Fruit fly (Drosophila melanogaster) Kc167 (cell line): ENCODE data around the gene CdGAPr.

Source experiments
- Myc ChIP-seq: fragments of >200 bp; optimal IDR thresholded peaks from 2 replicates; lab custom pipeline; 2017; ENCODE audit warnings: missing external identifiers
- Sin3A ChIP-seq: fragments of >200 bp; optimal IDR thresholded peaks from 2 replicates; lab custom pipeline; 2018; ENCODE audit warnings: missing external identifiers
- h ChIP-seq: fragments of >200 bp; optimal IDR thresholded peaks from 3 replicates; lab custom pipeline; 2018; ENCODE audit warnings: missing external identifiers
- insv ChIP-seq: fragments of >200 bp; optimal IDR thresholded peaks from 3 replicates; lab custom pipeline; 2018; ENCODE audit warnings: missing external identifiers
- psq ChIP-seq: fragments of >200 bp; optimal IDR thresholded peaks from 2 replicates; lab custom pipeline; 2017; ENCODE audit warnings: missing external identifiers
- ttk ChIP-seq: sonication (Bioruptor generic); optimal IDR thresholded peaks from 2 replicates; lab custom pipeline; 2017; ENCODE audit warnings: missing external identifiers

The CdGAPr gene

dm6 chr2L:19791321-19792281 lies at the start of gene CdGAPr, which contains the start of gene CG10466:
TSS of gene CdGAPr (minus strand) at chr2L:19791882.
TSS of gene CG10466 (plus strand) at chr2L:19792104.
- TF ChIP-seq Sin3A (lab: Kevin White, UChicago) (no peak), h (lab: Kevin White, UChicago) (no peak), ttk (lab: Kevin White, UChicago) (no peak), psq (lab: Kevin White, UChicago) (no peak), insv (lab: Kevin White, UChicago) (no peak), Myc (lab: Kevin White, UChicago) (no peak)

DNA sequence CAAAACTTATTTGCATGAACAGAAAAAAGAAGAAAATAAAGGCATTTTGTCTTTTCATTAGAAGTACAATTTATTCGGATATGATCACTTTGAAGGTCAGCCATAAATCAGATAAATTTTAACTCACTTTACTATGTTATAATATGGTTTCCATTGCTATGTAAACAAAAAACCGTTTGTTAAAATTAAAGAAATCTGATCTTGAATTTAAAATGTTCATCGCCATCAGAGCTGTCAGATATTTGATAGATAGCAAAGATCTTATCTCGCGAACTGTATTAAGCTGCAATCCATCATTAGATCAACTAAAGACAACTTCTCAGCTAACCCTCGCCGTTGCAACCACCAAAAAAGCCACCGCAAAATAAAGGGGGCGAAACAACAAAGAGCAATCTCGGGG lies 44.5 kb upstream of the CdGAPr start:
- TF ChIP-seq ttk (lab: Kevin White, UChicago) (no peak), psq (lab: Kevin White, UChicago) (no peak), Myc (lab: Kevin White, UChicago) (no peak)

DNA sequence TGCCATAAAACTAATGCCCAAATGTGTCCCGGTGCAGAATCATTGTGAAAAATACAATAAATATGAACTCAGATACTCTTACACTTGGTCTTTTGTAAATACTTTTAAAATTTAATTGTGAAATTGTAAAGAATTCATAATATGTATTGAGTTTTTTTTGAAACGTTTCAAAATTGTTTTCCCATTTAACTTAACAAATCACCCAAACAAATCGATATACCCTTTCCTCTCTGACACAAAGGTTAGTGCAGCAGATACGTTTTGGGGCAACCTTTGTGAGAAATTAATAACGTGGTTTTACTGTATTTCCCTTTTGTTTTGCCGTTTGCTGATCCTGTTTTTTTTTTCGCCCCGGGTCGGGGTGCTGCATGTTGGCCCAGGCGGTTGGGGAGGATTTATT lies 43.5 kb upstream of the CdGAPr start:
- no peak for TF ChIP-seq ttk (lab: Kevin White, UChicago)
- TF ChIP-seq psq (lab: Kevin White, UChicago), result no peak
- TF ChIP-seq insv (lab: Kevin White, UChicago), result no peak
- TF ChIP-seq h (lab: Kevin White, UChicago), result no peak
- TF ChIP-seq Myc (lab: Kevin White, UChicago), result no peak
- TF ChIP-seq Sin3A (lab: Kevin White, UChicago), result no peak

DNA sequence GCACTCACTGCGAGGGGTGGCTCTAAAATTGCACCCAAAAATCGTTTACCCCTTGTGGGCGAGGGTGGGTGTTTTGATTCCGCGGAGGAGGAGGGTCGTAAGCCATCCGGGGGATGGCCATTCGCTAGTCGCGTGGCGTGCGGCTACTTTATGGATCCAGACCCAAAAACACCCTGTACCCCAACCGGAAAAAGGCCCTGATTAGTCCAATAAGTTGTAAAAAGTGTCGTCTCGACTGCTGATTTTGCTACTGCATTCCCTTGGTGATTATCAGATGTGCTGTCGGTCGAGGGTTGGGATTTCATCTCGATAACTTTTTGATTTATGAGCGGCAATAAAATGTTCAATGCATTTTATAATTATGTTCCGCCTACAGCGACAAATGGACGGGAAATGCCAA lies 39.7 kb upstream of the CdGAPr start:
- no peak for TF ChIP-seq Sin3A (lab: Kevin White, UChicago)
- TF ChIP-seq h (lab: Kevin White, UChicago), result no peak
- TF ChIP-seq psq (lab: Kevin White, UChicago), result no peak
- TF ChIP-seq Myc (lab: Kevin White, UChicago), result no peak
- no peak for TF ChIP-seq ttk (lab: Kevin White, UChicago)
- TF ChIP-seq insv (lab: Kevin White, UChicago), result no peak

DNA sequence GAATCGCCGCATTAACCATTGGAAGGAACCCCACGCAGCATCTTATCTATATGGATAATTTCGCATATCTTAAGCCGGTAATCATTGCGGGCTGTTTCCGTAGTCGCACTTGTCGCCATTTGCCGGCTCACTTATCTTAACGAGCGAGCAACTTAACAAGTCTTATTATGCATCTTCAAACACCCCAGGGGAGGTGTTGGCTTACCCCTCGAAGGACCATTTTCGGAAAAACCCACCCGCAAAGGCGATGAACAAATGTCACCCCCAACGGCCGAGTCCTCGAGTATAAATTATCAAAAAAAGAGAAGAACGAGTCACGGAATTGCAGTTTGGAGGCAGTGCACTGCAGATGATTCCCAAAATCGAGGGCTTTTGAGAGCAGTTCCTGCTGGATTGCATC lies 37.7 kb upstream of the CdGAPr start:
- no peak for TF ChIP-seq ttk (lab: Kevin White, UChicago)
- TF ChIP-seq h (lab: Kevin White, UChicago), result no peak
- TF ChIP-seq Myc (lab: Kevin White, UChicago), result no peak
- TF ChIP-seq Sin3A (lab: Kevin White, UChicago), result no peak
- no peak for TF ChIP-seq insv (lab: Kevin White, UChicago)
- TF ChIP-seq psq (lab: Kevin White, UChicago), result no peak

- TF ChIP-seq insv (lab: Kevin White, UChicago) (no peak), ttk (lab: Kevin White, UChicago) (no peak), psq (lab: Kevin White, UChicago) (no peak), h (lab: Kevin White, UChicago) (no peak), Sin3A (lab: Kevin White, UChicago) (no peak), Myc (lab: Kevin White, UChicago) (no peak)
Measured at dm6 chr2L:19824290-19824689, 32.6 kb upstream of the CdGAPr start.

dm6 chr2L:19819896-19820295 lies 28.2 kb upstream of the CdGAPr start:
- no peak for TF ChIP-seq Myc (lab: Kevin White, UChicago)
- TF ChIP-seq h (lab: Kevin White, UChicago), result no peak
- no peak for TF ChIP-seq psq (lab: Kevin White, UChicago)
- no peak for TF ChIP-seq Sin3A (lab: Kevin White, UChicago)
- no peak for TF ChIP-seq ttk (lab: Kevin White, UChicago)
- no peak for TF ChIP-seq insv (lab: Kevin White, UChicago)

- TF ChIP-seq insv (lab: Kevin White, UChicago) (no peak), ttk (lab: Kevin White, UChicago) (no peak), Sin3A (lab: Kevin White, UChicago) (no peak), psq (lab: Kevin White, UChicago) (no peak), h (lab: Kevin White, UChicago) (no peak), Myc (lab: Kevin White, UChicago) (no peak)
Measured at dm6 chr2L:19817147-19817546, 25.5 kb upstream of the CdGAPr start.

DNA sequence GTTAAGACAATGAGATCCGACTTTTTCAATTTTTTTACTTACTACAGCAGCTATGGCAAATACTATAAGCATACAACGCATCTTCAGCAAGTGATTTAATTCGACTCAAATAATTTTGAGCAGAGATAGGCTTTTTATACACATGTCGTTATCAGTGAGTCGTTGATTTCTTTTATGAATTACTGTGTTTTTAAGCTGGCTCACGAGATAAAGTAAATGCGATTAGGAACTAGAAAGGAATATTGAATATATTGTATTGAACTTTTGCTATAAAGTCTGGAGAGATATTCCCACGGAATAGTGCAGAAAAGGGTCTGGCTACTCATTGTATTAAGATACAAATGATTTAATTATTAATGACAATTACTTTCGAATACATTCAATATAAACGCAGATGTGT lies 22.8 kb upstream of the CdGAPr start, which contains the start of gene CG13962:
CG13962 (minus strand) TSS at position 101 of the 400 bp plus-strand sequence.
- TF ChIP-seq psq (lab: Kevin White, UChicago), result no peak
- no peak for TF ChIP-seq h (lab: Kevin White, UChicago)
- no peak for TF ChIP-seq insv (lab: Kevin White, UChicago)
- no peak for TF ChIP-seq Myc (lab: Kevin White, UChicago)
- no peak for TF ChIP-seq Sin3A (lab: Kevin White, UChicago)
- no peak for TF ChIP-seq ttk (lab: Kevin White, UChicago)

dm6 chr2L:19810642-19811041 lies 19.0 kb upstream of the CdGAPr start:
- no peak for TF ChIP-seq Myc (lab: Kevin White, UChicago)
- TF ChIP-seq h (lab: Kevin White, UChicago), result no peak
- TF ChIP-seq psq (lab: Kevin White, UChicago), result no peak
- TF ChIP-seq insv (lab: Kevin White, UChicago), result no peak
- TF ChIP-seq Sin3A (lab: Kevin White, UChicago), result no peak
- no peak for TF ChIP-seq ttk (lab: Kevin White, UChicago)

DNA sequence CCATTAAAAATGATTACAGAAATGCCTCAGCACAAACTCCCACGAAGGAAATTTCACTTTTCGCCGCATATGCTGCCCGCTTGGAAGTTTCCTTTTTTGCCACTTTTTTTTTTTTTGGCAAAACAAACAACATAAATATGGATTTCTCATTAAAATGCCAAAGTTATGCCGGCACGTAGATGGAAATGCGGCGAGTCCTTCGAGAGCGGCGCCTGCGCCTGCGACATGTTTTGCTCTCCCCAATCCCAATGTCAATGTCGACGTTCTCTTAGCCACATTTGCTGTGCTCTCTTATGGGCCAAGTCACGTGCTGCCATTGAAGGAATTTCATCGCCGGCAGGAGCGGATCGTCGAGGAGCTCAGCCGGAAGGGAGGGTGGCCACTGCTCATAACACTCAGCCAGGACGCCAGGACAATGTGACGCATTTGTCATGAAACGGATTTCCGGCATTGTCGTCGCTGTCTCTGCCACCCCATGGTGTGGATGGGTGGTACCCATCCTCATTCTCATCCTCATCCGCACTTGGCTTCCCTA lies 17.9 kb upstream of the CdGAPr start:
- no peak for TF ChIP-seq ttk (lab: Kevin White, UChicago)
- no peak for TF ChIP-seq insv (lab: Kevin White, UChicago)
- no peak for TF ChIP-seq psq (lab: Kevin White, UChicago)
- no peak for TF ChIP-seq Myc (lab: Kevin White, UChicago)
- TF ChIP-seq h (lab: Kevin White, UChicago), result no peak
